Worm (Caenorhabditis elegans) whole organism, early embryonic: ENCODE measurements around the gene his-32.

Source experiments
- B0310.2 ChIP-seq: sonication (generic microtip); optimal IDR thresholded peaks from 2 replicates; lab custom pipeline; 2016; ENCODE audit warnings: mild to moderate bottlenecking, missing genetic modification characterization, missing compliant biosample characterization
- F13C5.2 ChIP-seq: sonication (generic microtip); optimal IDR thresholded peaks from 2 replicates; lab custom pipeline; 2017; ENCODE audit warnings: mild to moderate bottlenecking, missing genetic modification characterization, inconsistent platforms, missing compliant biosample characterization
- aly-1 ChIP-seq: sonication (generic microtip); optimal IDR thresholded peaks from 2 replicates; lab custom pipeline; 2016; ENCODE audit warnings: missing genetic modification characterization, missing compliant biosample characterization
- ama-1 ChIP-seq: fragments of 150-350 bp; optimal IDR thresholded peaks from 2 replicates; lab custom pipeline; 2014
- ceh-13 ChIP-seq: fragments of 200-800 bp; sonication (Bioruptor generic); optimal IDR thresholded peaks from 2 replicates; lab custom pipeline; 2018; ENCODE audit warnings: mild to moderate bottlenecking, missing genetic modification characterization, missing compliant biosample characterization
- ets-7 ChIP-seq: sonication (generic microtip); optimal IDR thresholded peaks from 2 replicates; lab custom pipeline; 2016; ENCODE audit warnings: missing genotype, missing genetic modification characterization, missing compliant biosample characterization
- flt-1 ChIP-seq: fragments of 200-800 bp; sonication (Bioruptor generic); IDR thresholded peaks from 2 replicates; pipeline ENCODE4 v1.3.6; 2022; ENCODE audit warnings: missing genetic modification characterization, missing compliant biosample characterization
- scrt-1 ChIP-seq: fragments of 200-800 bp; sonication (Bioruptor generic); IDR thresholded peaks from 2 replicates; pipeline ENCODE4 v1.3.6; 2022; ENCODE audit warnings: missing genetic modification characterization, missing compliant biosample characterization
- tbx-11 ChIP-seq: fragments of 200-800 bp; sonication (Bioruptor generic); IDR thresholded peaks from 2 replicates; pipeline ENCODE4 v1.3.6; 2022; ENCODE audit warnings: missing genetic modification characterization, missing compliant biosample characterization
- tbx-37 ChIP-seq: fragments of 200-800 bp; sonication (Bioruptor generic); conservative IDR thresholded peaks from 2 replicates; pipeline ENCODE4 v1.3.6; 2022; ENCODE audit warnings: missing genetic modification reagents, missing genetic modification characterization, missing compliant biosample characterization
- tra-4 ChIP-seq: sonication (generic microtip); optimal IDR thresholded peaks from 2 replicates; lab custom pipeline; 2017; ENCODE audit warnings: missing genetic modification characterization, missing compliant biosample characterization

- TF ChIP-seq aly-1 (tag; lab: Kevin White, UChicago) (no peak), ceh-13 (no peak), ets-7 (tag; lab: Kevin White, UChicago) (no peak), flt-1 (no peak), ama-1 (no peak), tbx-37 (no peak), tra-4 (tag; lab: Kevin White, UChicago) (no peak), tbx-11 (GFP tag; lab: Robert Waterston, UW) (no peak), B0310.2 (tag; lab: Kevin White, UChicago) (no peak), F13C5.2 (tag; lab: Kevin White, UChicago) (no peak), scrt-1 (GFP tag; lab: Robert Waterston, UW) (no peak)
Observed at ce11 chrIV:8289580-8290323, 44.4 kb upstream of the his-32 start, which contains the start of gene daf-31.
